Worm (Caenorhabditis elegans) whole organism, early embryonic: ENCODE data around the gene mcm-6.

Source experiments
- B0310.2 ChIP-seq: sonication (generic microtip); optimal IDR thresholded peaks from 2 replicates; lab custom pipeline; 2016; ENCODE audit warnings: mild to moderate bottlenecking, missing genetic modification characterization, missing compliant biosample characterization
- aly-1 ChIP-seq: sonication (generic microtip); optimal IDR thresholded peaks from 2 replicates; lab custom pipeline; 2016; ENCODE audit warnings: missing genetic modification characterization, missing compliant biosample characterization
- ama-1 ChIP-seq: fragments of 150-350 bp; optimal IDR thresholded peaks from 2 replicates; lab custom pipeline; 2014
- ceh-13 ChIP-seq: fragments of 200-800 bp; sonication (Bioruptor generic); optimal IDR thresholded peaks from 2 replicates; lab custom pipeline; 2018; ENCODE audit warnings: mild to moderate bottlenecking, missing genetic modification characterization, missing compliant biosample characterization
- ceh-36 ChIP-seq: sonication (generic microtip); optimal IDR thresholded peaks from 2 replicates; lab custom pipeline; 2016; ENCODE audit warnings: missing genetic modification characterization, inconsistent platforms, missing compliant biosample characterization
- ets-7 ChIP-seq: sonication (generic microtip); optimal IDR thresholded peaks from 2 replicates; lab custom pipeline; 2016; ENCODE audit warnings: missing genotype, missing genetic modification characterization, missing compliant biosample characterization
- flt-1 ChIP-seq: fragments of 200-800 bp; sonication (Bioruptor generic); IDR thresholded peaks from 2 replicates; pipeline ENCODE4 v1.3.6; 2022; ENCODE audit warnings: missing genetic modification characterization, missing compliant biosample characterization
- hmg-4 ChIP-seq: fragments of 200-800 bp; sonication (Bioruptor generic); optimal IDR thresholded peaks from 2 replicates; lab custom pipeline; 2018; ENCODE audit warnings: mild to moderate bottlenecking, missing genetic modification characterization, missing compliant biosample characterization
- hnd-1 ChIP-seq: sonication (generic microtip); optimal IDR thresholded peaks from 2 replicates; lab custom pipeline; 2016; ENCODE audit warnings: missing genetic modification characterization, missing compliant biosample characterization
- pes-1 ChIP-seq: fragments of 200-800 bp; sonication (Bioruptor generic); IDR thresholded peaks from 2 replicates; pipeline ENCODE4 v1.3.6; 2022; ENCODE audit warnings: missing genetic modification reagents, missing genetic modification characterization, missing compliant biosample characterization
- sea-1 ChIP-seq: fragments of 200-800 bp; sonication (Bioruptor generic); conservative IDR thresholded peaks from 2 replicates; pipeline ENCODE4 v1.3.6; 2022; ENCODE audit warnings: missing genetic modification characterization, missing compliant biosample characterization
- tbx-37 ChIP-seq: fragments of 200-800 bp; sonication (Bioruptor generic); conservative IDR thresholded peaks from 2 replicates; pipeline ENCODE4 v1.3.6; 2022; ENCODE audit warnings: missing genetic modification reagents, missing genetic modification characterization, missing compliant biosample characterization
- tra-4 ChIP-seq: sonication (generic microtip); optimal IDR thresholded peaks from 2 replicates; lab custom pipeline; 2017; ENCODE audit warnings: missing genetic modification characterization, missing compliant biosample characterization

DNA sequence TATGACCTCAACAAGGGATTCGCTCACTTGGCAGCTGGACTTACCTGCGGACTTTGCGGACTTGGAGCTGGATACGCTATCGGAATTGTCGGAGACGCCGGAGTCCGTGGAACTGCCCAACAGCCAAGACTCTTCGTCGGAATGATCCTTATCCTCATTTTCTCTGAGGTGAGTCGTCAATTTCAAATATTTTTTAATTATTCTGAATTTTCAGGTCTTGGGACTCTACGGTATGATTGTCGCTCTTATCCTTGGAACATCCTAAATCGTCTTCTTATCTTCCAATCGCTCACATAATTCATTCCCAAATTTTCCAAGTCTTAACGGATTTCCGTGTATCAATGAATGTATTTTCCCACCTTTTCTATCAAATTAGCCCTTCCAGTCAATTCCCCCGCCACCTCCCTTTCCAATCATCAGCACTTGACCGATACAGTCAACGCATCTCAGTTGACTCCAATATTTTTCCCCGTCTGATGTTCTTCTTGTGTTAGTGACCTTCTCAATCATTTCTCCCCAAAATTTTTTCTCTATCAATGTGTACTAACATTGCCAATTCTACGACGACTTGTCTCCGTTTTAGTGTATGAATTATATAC, 11.6 kb upstream of the mcm-6 start, which contains the start of gene R10E11.6:
- TF ChIP-seq ceh-13 (GFP tag; lab: Kevin White, UChicago), result no peak
- no peak for TF ChIP-seq tra-4
- TF ChIP-seq B0310.2, result no peak
- no peak for TF ChIP-seq ceh-36 (tag; lab: Kevin White, UChicago)
- TF ChIP-seq ama-1, result no peak
- TF ChIP-seq flt-1, result no peak
- TF ChIP-seq ets-7 (tag; lab: Kevin White, UChicago), result no peak
- no peak for TF ChIP-seq tbx-37 (GFP tag; lab: Robert Waterston, UW)
- TF ChIP-seq aly-1 (tag; lab: Kevin White, UChicago), result no peak
- no peak for TF ChIP-seq pes-1
- TF ChIP-seq sea-1, result no peak
- TF ChIP-seq hnd-1 (tag; lab: Kevin White, UChicago), result no peak
- TF ChIP-seq hmg-4 (GFP tag; lab: Kevin White, UChicago), result no peak
